Worm (Caenorhabditis elegans) whole organism, young adult: ENCODE measurements around the gene Y111B2A.12.

ENCODE experiments used
- F55B11.4 ChIP-seq: sonication (generic microtip); optimal IDR thresholded peaks from 2 replicates; lab custom pipeline; 2016; ENCODE audit warnings: missing compliant biosample characterization, missing genetic modification characterization, borderline replicate concordance; ENCODE audit not compliant: insufficient read depth
- F57C9.4 ChIP-seq: sonication (generic microtip); optimal IDR thresholded peaks from 2 replicates; lab custom pipeline; 2017; ENCODE audit warnings: mild to moderate bottlenecking, missing genetic modification characterization, missing compliant biosample characterization
- T07F8.4 ChIP-seq: sonication (generic microtip); optimal IDR thresholded peaks from 2 replicates; lab custom pipeline; 2016; ENCODE audit warnings: mild to moderate bottlenecking, missing genetic modification characterization, moderate library complexity, missing compliant biosample characterization
- Y53F4B.3 ChIP-seq: fragments of 200-800 bp; sonication (Bioruptor generic); IDR thresholded peaks from 2 replicates; pipeline ENCODE4 v1.3.6; 2022; ENCODE audit warnings: missing genetic modification reagents, missing genetic modification characterization, missing compliant biosample characterization
- aptf-3 ChIP-seq: fragments of 200-800 bp; sonication (Bioruptor generic); IDR thresholded peaks from 2 replicates; pipeline ENCODE4 v1.3.6; 2022; ENCODE audit warnings: missing genetic modification characterization, missing compliant biosample characterization
- attf-5 ChIP-seq: fragments of 200-800 bp; sonication (Bioruptor generic); optimal IDR thresholded peaks from 2 replicates; lab custom pipeline; 2018; ENCODE audit warnings: mild to moderate bottlenecking, missing genetic modification characterization, missing compliant biosample characterization
- egl-18 ChIP-seq: fragments of 200-800 bp; sonication (Bioruptor generic); IDR thresholded peaks from 2 replicates; pipeline ENCODE4 v1.3.6; 2022; ENCODE audit warnings: missing genetic modification reagents, missing genetic modification characterization, missing compliant biosample characterization
- hmg-1.2 ChIP-seq: fragments of 200-800 bp; sonication (Bioruptor generic); IDR thresholded peaks from 2 replicates; pipeline ENCODE4 v1.3.6; 2022; ENCODE audit warnings: missing genetic modification reagents, missing genetic modification characterization, missing compliant biosample characterization
- hrde-1 ChIP-seq: sonication (generic microtip); optimal IDR thresholded peaks from 2 replicates; lab custom pipeline; 2016; ENCODE audit warnings: missing genetic modification characterization, mild to moderate bottlenecking, missing compliant biosample characterization, moderate library complexity, missing genotype, missing genetic modification reagents, borderline replicate concordance
- lin-40 ChIP-seq: sonication (generic microtip); optimal IDR thresholded peaks from 2 replicates; lab custom pipeline; 2016; ENCODE audit warnings: missing genetic modification characterization, mild to moderate bottlenecking, missing compliant biosample characterization, missing genotype, missing genetic modification reagents
- lir-1 ChIP-seq: fragments of 200-800 bp; sonication (Bioruptor generic); conservative IDR thresholded peaks from 2 replicates; pipeline ENCODE4 v1.3.6; 2022; ENCODE audit warnings: missing genetic modification reagents, missing genetic modification characterization, missing compliant biosample characterization
- mcd-1 ChIP-seq: fragments of 200-800 bp; sonication (Bioruptor generic); IDR thresholded peaks from 2 replicates; pipeline ENCODE4 v1.3.6; 2022; ENCODE audit warnings: missing genetic modification reagents, missing genetic modification characterization, missing compliant biosample characterization
- mes-4 ChIP-seq: sonication (generic microtip); optimal IDR thresholded peaks from 2 replicates; lab custom pipeline; 2016; ENCODE audit warnings: missing genotype, missing genetic modification characterization, missing compliant biosample characterization
- nfyb-1 ChIP-seq: fragments of 200-800 bp; sonication (Bioruptor generic); IDR thresholded peaks from 2 replicates; pipeline ENCODE4 v1.3.6; 2022; ENCODE audit warnings: missing genetic modification reagents, missing genetic modification characterization, missing compliant biosample characterization
- unc-62 ChIP-seq: fragments of 150-350 bp; optimal IDR thresholded peaks from 2 replicates; lab custom pipeline; 2014; ENCODE audit warnings: missing biosample characterization, missing genetic modification reagents, missing genetic modification characterization
- ztf-22 ChIP-seq: fragments of 200-800 bp; sonication (Bioruptor generic); optimal IDR thresholded peaks from 2 replicates; lab custom pipeline; 2018; ENCODE audit warnings: mild to moderate bottlenecking, missing genetic modification characterization, moderate library complexity, missing compliant biosample characterization

Gene Y111B2A.12

DNA sequence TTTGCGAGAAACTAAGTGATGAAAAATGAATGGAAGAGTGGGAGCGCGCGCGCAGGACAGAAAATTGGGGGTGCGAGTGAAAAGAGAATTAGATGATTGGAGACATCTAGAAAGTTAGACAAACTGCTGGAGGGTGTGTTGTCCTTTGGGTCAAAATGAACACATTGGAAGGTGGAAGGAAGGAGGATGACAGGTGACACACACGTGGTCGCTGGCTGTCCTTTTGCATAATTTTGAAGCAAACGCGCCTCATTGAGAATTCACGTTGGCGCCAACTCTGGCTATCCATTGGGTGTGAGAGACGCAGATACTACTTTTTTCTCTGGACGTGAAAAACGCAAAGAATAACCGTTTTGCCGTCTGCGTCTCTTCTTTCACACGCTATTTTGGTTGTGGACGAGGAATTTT, 56.4 kb downstream of the Y111B2A.12 start:
- peak; percentile 44; the same call in 1 of the 2 replicates for TF ChIP-seq hmg-1.2 (GFP tag; lab: Robert Waterston, UW)
- TF ChIP-seq nfyb-1 (GFP tag; lab: Robert Waterston, UW) = 0 out of 2 replicates have a peak, but pooled peaks have one; percentile 22
- peak; percentile 16 for TF ChIP-seq attf-5
- TF ChIP-seq mcd-1 (GFP tag; lab: Robert Waterston, UW) = peak; percentile 75

DNA sequence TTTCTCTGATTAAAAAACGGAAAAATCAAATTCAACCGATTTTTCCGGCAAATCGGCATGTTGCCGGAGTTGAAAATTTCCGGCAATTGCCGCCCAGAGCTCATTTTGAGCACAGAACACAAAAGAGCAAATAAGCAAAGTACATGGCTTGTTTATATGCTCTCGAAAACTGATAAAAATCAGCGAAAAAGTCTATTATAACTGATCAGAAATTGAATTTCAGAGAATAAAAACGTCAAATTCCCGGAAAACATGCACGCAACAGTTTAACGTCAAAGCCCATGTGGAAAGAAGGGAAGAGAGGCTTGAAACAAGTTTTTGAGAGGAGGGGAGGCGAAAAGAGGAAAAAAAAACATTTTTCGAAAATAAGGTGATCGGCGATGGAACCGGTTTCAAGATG, 59.7 kb downstream of the Y111B2A.12 start:
- TF ChIP-seq mcd-1 (GFP tag; lab: Robert Waterston, UW) (no peak), aptf-3 (GFP tag; lab: Robert Waterston, UW) (no peak), mes-4 (tag; lab: Kevin White, UChicago) (no peak), lir-1 (GFP tag; lab: Robert Waterston, UW) (no peak), egl-18 (no peak), ztf-22 (GFP tag; lab: Kevin White, UChicago) (no peak), F55B11.4 (tag; lab: Kevin White, UChicago) (no peak), Y53F4B.3 (GFP tag; lab: Robert Waterston, UW) (no peak), unc-62 (GFP tag; lab: Kevin White, UChicago) (no peak), F57C9.4 (tag; lab: Kevin White, UChicago) (no peak), hrde-1 (tag; lab: Kevin White, UChicago) (no peak), T07F8.4 (tag; lab: Kevin White, UChicago) (no peak), lin-40 (no peak)
- TF ChIP-seq, all 124 proteins: peak for 0
